Fruit fly (Drosophila melanogaster) whole organism: Measurements from ENCODE around the gene jar.

Experiments
- CG8478 ChIP-seq: fragments of >200 bp; optimal IDR thresholded peaks from 2 replicates; lab custom pipeline; 2018; ENCODE audit warnings: inconsistent platforms
- Dll ChIP-seq: fragments of >200 bp; optimal IDR thresholded peaks from 2 replicates; lab custom pipeline; 2017
- psq ChIP-seq: fragments of >200 bp; optimal IDR thresholded peaks from 2 replicates; lab custom pipeline; 2017
- usp ChIP-seq: fragments of >200 bp; optimal IDR thresholded peaks from 2 replicates; lab custom pipeline; 2017; ENCODE audit warnings: missing biosample characterization, missing genetic modification characterization, mixed read lengths

DNA sequence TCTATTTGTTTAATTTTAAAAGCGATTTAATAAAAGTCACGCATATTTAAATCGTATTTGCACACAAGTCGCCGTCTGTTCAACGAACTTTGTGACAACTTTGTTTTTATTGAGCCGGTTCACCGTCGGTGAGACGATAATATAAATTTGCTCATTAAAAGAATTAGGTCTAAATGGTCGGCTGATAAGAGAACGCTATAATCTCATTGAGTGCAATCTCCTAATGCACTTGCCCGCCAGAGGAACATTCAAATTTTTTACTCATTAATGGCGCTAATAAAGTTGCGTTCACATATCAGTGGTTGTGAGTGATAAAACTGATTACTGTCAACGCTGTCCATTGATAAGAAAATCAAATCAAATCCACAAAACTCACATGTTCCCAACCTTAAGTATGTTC is 7.7 kb upstream of the jar start:
- TF ChIP-seq CG8478 (lab: Kevin White, UChicago) (no peak), psq (no peak), Dll (lab: Kevin White, UChicago) (no peak), usp (GFP tag; lab: Kevin White, UChicago) (no peak)
